Fruit fly (Drosophila melanogaster) whole organism, adult: ENCODE measurements around the gene Prdm13.

Experiments used
- CG11617 ChIP-seq: fragments of 200-800 bp; sonication (Bioruptor generic); optimal IDR thresholded peaks from 2 replicates; lab custom pipeline; 2017; ENCODE audit warnings: mild to moderate bottlenecking, missing biosample characterization, missing genetic modification reagents, missing genetic modification characterization
- CG12768 ChIP-seq: fragments of 200-800 bp; sonication (Bioruptor generic); optimal IDR thresholded peaks from 2 replicates; lab custom pipeline; 2017; ENCODE audit warnings: missing biosample characterization, missing genetic modification characterization, mild to moderate bottlenecking, moderate library complexity, missing genetic modification reagents
- CG14711 ChIP-seq: fragments of 200-800 bp; sonication (Bioruptor generic); optimal IDR thresholded peaks from 2 replicates; lab custom pipeline; 2018; ENCODE audit warnings: missing biosample characterization, mild to moderate bottlenecking, missing genetic modification characterization, moderate library complexity
- CG1620 ChIP-seq: fragments of 200-800 bp; sonication (Bioruptor generic); optimal IDR thresholded peaks from 2 replicates; lab custom pipeline; 2016; ENCODE audit warnings: missing biosample characterization, missing genetic modification characterization
- CG33017 ChIP-seq: fragments of 200-800 bp; sonication (Bioruptor generic); optimal IDR thresholded peaks from 2 replicates; lab custom pipeline; 2018; ENCODE audit warnings: missing biosample characterization, mild to moderate bottlenecking, missing genetic modification characterization, moderate library complexity
- CG5204 ChIP-seq: fragments of 200-800 bp; sonication (Bioruptor generic); optimal IDR thresholded peaks from 2 replicates; lab custom pipeline; 2016; ENCODE audit warnings: missing biosample characterization, missing genetic modification characterization
- CG7045 ChIP-seq: fragments of 200-800 bp; sonication (Bioruptor generic); optimal IDR thresholded peaks from 2 replicates; lab custom pipeline; 2017; ENCODE audit warnings: missing biosample characterization, mild to moderate bottlenecking, missing genetic modification characterization
- CG7101 ChIP-seq: fragments of 200-800 bp; sonication (Bioruptor generic); optimal IDR thresholded peaks from 2 replicates; lab custom pipeline; 2018; ENCODE audit warnings: missing biosample characterization, mild to moderate bottlenecking, missing genetic modification characterization, moderate library complexity
- Clk ChIP-seq: fragments of 200-800 bp; sonication (Bioruptor generic); optimal IDR thresholded peaks from 2 replicates; lab custom pipeline; 2017; ENCODE audit warnings: missing biosample characterization, missing genetic modification characterization
- Crg-1 ChIP-seq: fragments of 200-800 bp; sonication (Bioruptor generic); optimal IDR thresholded peaks from 2 replicates; lab custom pipeline; 2016; ENCODE audit warnings: missing biosample characterization, missing genetic modification characterization
- Hr96 ChIP-seq: fragments of 200-800 bp; sonication (Bioruptor generic); optimal IDR thresholded peaks from 2 replicates; lab custom pipeline; 2016; ENCODE audit warnings: missing biosample characterization, missing genetic modification characterization
- Mnt ChIP-seq: fragments of 200-800 bp; sonication (Bioruptor generic); optimal IDR thresholded peaks from 2 replicates; lab custom pipeline; 2016; ENCODE audit warnings: missing biosample characterization, mild to moderate bottlenecking, missing genetic modification characterization
- bab1 ChIP-seq: fragments of 200-800 bp; sonication (Bioruptor generic); optimal IDR thresholded peaks from 3 replicates; lab custom pipeline; 2019; ENCODE audit warnings: missing biosample characterization, mild to moderate bottlenecking, missing genetic modification characterization, moderate library complexity
- cic ChIP-seq: fragments of 200-800 bp; sonication (Bioruptor generic); optimal IDR thresholded peaks from 2 replicates; lab custom pipeline; 2017; ENCODE audit warnings: missing biosample characterization, mild to moderate bottlenecking, missing genetic modification characterization, moderate library complexity
- cnc ChIP-seq, 2 experiments: fragments of >200 bp; optimal IDR thresholded peaks; 2 replicates each; lab custom pipeline; 2017
- kay ChIP-seq: fragments of 200-800 bp; sonication (Bioruptor generic); peaks from one replicate; lab custom pipeline; 2016; ENCODE audit warnings: missing biosample characterization, missing genetic modification characterization, borderline replicate concordance
- ovo ChIP-seq: fragments of 200-800 bp; sonication (Bioruptor generic); optimal IDR thresholded peaks from 2 replicates; lab custom pipeline; 2016; ENCODE audit warnings: missing biosample characterization, missing genetic modification characterization
- pad ChIP-seq: fragments of 200-800 bp; sonication (Bioruptor generic); optimal IDR thresholded peaks from 3 replicates; lab custom pipeline; 2017; ENCODE audit warnings: missing biosample characterization, missing genetic modification characterization, mild to moderate bottlenecking, moderate library complexity, missing genetic modification reagents
- tj ChIP-seq: fragments of 200-800 bp; sonication (Bioruptor generic); optimal IDR thresholded peaks from 3 replicates; lab custom pipeline; 2017; ENCODE audit warnings: missing biosample characterization, mild to moderate bottlenecking, missing genetic modification characterization, moderate library complexity
- toe ChIP-seq: fragments of 200-800 bp; sonication (Bioruptor generic); optimal IDR thresholded peaks from 2 replicates; lab custom pipeline; 2016; ENCODE audit warnings: missing biosample characterization, missing genetic modification characterization

Gene Prdm13

DNA sequence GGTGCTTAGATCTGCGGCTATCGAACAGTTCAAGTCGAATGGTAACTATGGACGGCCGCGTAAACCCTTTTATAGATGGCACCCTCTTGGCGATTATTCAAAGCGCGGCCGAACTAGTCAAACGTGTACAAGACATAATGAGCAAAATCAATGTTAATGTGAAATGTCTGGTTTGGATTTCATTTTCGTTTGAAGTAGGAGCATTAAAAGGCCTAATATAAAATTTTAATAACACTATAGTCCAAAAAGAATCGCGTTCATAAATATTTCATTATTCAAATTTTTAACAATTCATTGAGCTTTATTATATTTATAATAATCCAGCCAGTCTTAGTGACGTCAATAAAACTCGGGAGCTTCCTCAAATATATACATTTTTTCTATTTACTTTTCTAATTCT lies 32.0 kb upstream of the Prdm13 start, which contains the start of gene Lcp65Ag3:
Gene Lcp65Ag3, minus strand, starts transcription at position 46 of the 400 bp plus-strand sequence.
- TF ChIP-seq CG14711 (no peak), toe (GFP tag; lab: Kevin White, UChicago) (no peak), CG7101 (no peak), cic (GFP tag; lab: Kevin White, UChicago) (no peak), CG7045 (GFP tag; lab: Kevin White, UChicago) (no peak), cnc (optimal IDR thresholded peaks at IDR 0.05; lab: Kevin White, UChicago) (no peak), tj (GFP tag; lab: Kevin White, UChicago) (no peak), CG11617 (GFP tag; lab: Kevin White, UChicago) (no peak), ovo (GFP tag; lab: Kevin White, UChicago) (no peak), bab1 (GFP tag; lab: Kevin White, UChicago) (no peak), CG33017 (tag; lab: Kevin White, UChicago) (no peak), CG1620 (GFP tag; lab: Kevin White, UChicago) (no peak), kay (GFP tag; lab: Kevin White, UChicago) (no peak), Hr96 (GFP tag; lab: Kevin White, UChicago) (no peak), CG5204 (GFP tag; lab: Kevin White, UChicago) (no peak)

DNA sequence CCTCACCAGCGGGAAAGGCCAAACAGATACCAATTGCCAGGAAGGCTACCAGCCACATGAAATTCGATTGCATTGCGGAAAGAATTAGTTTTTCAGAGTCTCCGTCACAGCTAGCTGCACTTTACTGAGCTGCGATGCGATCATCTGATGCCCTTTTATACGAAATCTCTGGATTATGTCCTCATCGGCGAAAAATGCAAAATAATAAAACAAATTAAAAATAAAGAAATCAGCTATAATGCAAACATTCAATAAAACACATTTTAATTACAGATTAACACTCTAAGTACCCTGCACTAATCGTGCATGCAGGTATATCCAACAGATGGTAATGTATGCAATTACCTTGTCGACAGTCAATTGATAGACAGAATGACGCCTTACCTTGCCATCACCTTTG lies 30.9 kb upstream of the Prdm13 start, which contains the start of gene Cpr65Au:
Gene Cpr65Au, minus strand, starts transcription at position 101 of the 400 bp plus-strand sequence.
- TF ChIP-seq CG33017 (tag; lab: Kevin White, UChicago), result no peak
- TF ChIP-seq Clk (GFP tag; lab: Kevin White, UChicago), result no peak
- TF ChIP-seq pad (GFP tag; lab: Kevin White, UChicago), result no peak
- no peak for TF ChIP-seq CG12768 (GFP tag; lab: Kevin White, UChicago)
- TF ChIP-seq Crg-1 (GFP tag; lab: Kevin White, UChicago), result no peak
- TF ChIP-seq CG7045 (GFP tag; lab: Kevin White, UChicago), result no peak
- TF ChIP-seq CG11617 (GFP tag; lab: Kevin White, UChicago), result no peak
- TF ChIP-seq kay (GFP tag; lab: Kevin White, UChicago), result no peak
- TF ChIP-seq toe (GFP tag; lab: Kevin White, UChicago), result no peak

DNA sequence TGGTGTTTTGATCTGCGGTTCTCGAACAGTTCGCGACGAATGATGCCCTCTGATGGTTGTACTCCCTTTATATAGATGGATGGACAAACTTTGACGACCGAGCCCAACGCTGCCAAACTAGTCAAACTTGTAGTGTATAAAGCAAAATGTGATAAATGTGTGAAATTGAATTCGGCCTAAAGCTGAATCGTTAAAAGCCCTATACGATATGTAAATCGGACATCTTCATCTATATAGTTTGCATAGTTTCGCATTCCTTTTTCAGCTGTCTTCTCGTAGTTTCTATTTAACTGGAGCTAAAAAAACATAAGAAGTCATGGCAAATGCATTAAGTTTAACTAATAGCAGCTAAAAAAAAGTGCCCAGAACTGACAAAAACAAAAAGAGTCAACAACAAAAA lies 29.4 kb upstream of the Prdm13 start, which contains the start of gene Lcp65Ag2:
Gene Lcp65Ag2, minus strand, starts transcription at position 48 of the 400 bp plus-strand sequence.
- TF ChIP-seq Mnt (GFP tag; lab: Kevin White, UChicago) (no peak), Crg-1 (GFP tag; lab: Kevin White, UChicago) (no peak), CG5204 (GFP tag; lab: Kevin White, UChicago) (no peak), Hr96 (GFP tag; lab: Kevin White, UChicago) (no peak), CG7101 (no peak), CG14711 (no peak), CG11617 (GFP tag; lab: Kevin White, UChicago) (no peak), CG33017 (tag; lab: Kevin White, UChicago) (no peak), CG7045 (GFP tag; lab: Kevin White, UChicago) (no peak), toe (GFP tag; lab: Kevin White, UChicago) (no peak)

DNA sequence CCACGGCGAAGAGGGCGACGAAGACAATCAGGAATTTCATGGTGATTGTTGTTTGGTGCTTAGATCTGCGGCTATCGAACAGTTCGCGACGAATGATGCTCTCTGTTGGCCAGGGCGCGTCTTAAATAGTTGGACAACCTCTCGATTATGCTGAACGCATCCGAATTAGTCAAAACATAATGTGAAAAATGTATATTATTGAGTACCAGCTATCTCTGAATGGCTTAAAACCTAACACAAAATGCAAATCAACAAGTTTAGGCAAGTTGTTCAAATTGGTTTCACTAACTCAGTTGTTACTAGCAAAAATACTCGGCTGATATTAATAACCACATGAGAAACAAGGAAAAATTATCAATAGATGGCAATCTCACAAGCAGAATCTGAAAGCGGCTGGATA lies 27.8 kb upstream of the Prdm13 start, which contains the start of gene Lcp65Ag1:
Gene Lcp65Ag1, minus strand, starts transcription at position 101 of the 400 bp plus-strand sequence.
- TF ChIP-seq pad (GFP tag; lab: Kevin White, UChicago), result no peak
- no peak for TF ChIP-seq kay (GFP tag; lab: Kevin White, UChicago)
- TF ChIP-seq cnc (optimal IDR thresholded peaks at IDR 0.05; lab: Kevin White, UChicago), result no peak
- TF ChIP-seq Hr96 (GFP tag; lab: Kevin White, UChicago), result no peak
- no peak for TF ChIP-seq Crg-1 (GFP tag; lab: Kevin White, UChicago)
- no peak for TF ChIP-seq CG7101
- TF ChIP-seq ovo (GFP tag; lab: Kevin White, UChicago), result no peak
- TF ChIP-seq CG12768 (GFP tag; lab: Kevin White, UChicago), result no peak
- no peak for TF ChIP-seq tj (GFP tag; lab: Kevin White, UChicago)
- TF ChIP-seq bab1 (GFP tag; lab: Kevin White, UChicago), result no peak
- no peak for TF ChIP-seq Mnt (GFP tag; lab: Kevin White, UChicago)
- TF ChIP-seq CG5204 (GFP tag; lab: Kevin White, UChicago), result no peak
- no peak for TF ChIP-seq Clk (GFP tag; lab: Kevin White, UChicago)
- TF ChIP-seq CG1620 (GFP tag; lab: Kevin White, UChicago), result no peak
- no peak for TF ChIP-seq CG14711
- TF ChIP-seq CG7045 (GFP tag; lab: Kevin White, UChicago), result no peak

DNA sequence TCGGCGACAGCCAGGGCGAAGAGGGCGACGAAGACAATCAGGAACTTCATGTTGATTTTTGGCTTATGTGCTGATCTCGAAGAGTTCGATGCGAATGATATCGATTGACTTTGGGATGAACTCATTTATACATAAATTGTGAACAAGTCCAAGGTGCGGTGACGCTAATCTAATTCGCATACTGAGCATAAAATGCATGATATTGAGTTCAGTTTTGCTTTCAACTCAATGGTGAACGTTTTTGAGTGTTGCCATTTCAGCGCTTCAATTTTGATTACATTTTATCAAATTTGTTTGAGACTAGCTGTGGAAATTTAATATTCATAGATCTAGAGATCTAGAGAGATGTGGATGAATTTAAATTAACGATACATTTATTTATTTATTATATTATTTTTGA lies 26.2 kb upstream of the Prdm13 start, which contains the start of gene Lcp65Af:
Gene Lcp65Af, minus strand, starts transcription at position 101 of the 400 bp plus-strand sequence.
- TF ChIP-seq CG11617 (GFP tag; lab: Kevin White, UChicago) (no peak), Clk (GFP tag; lab: Kevin White, UChicago) (no peak), Crg-1 (GFP tag; lab: Kevin White, UChicago) (no peak), cic (GFP tag; lab: Kevin White, UChicago) (no peak), tj (GFP tag; lab: Kevin White, UChicago) (no peak), CG7045 (GFP tag; lab: Kevin White, UChicago) (no peak), CG33017 (tag; lab: Kevin White, UChicago) (no peak)

DNA sequence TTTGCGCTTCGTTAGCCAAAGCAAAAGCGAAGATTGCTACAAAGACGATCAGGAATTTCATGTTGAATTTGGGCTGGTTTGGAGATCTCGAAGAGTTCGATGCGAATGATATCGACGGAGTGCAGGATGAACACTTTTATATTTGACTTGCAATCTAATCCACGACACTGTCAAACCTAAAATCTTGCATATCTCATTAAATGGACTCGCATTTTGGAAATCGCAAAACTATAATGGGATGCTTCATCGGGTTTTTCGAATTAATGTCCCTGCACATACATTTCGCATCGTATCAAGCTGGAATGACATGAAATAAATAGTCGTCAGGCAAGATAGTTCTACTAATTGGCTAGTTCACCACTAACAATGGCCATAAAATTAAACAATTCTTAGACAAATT lies 24.9 kb upstream of the Prdm13 start, which contains the start of gene Lcp65Ae:
Gene Lcp65Ae, minus strand, starts transcription at position 101 of the 400 bp plus-strand sequence.
- no peak for TF ChIP-seq pad (GFP tag; lab: Kevin White, UChicago)
